Worm (Caenorhabditis elegans) whole organism, L4/young adult: Measurements from ENCODE around the gene Y76A2B.4.

ENCODE experiments used
- dao-5 ChIP-seq: sonication (generic microtip); optimal IDR thresholded peaks from 2 replicates; lab custom pipeline; 2016; ENCODE audit warnings: missing genotype, missing genetic modification characterization, moderate library complexity, missing compliant biosample characterization
- him-1 ChIP-seq: sonication (generic microtip); optimal IDR thresholded peaks from 2 replicates; lab custom pipeline; 2016; ENCODE audit warnings: missing genotype, missing genetic modification reagents, missing genetic modification characterization, missing compliant biosample characterization

- no peak for TF ChIP-seq him-1 (tag; lab: Kevin White, UChicago)
- TF ChIP-seq dao-5 (tag; lab: Kevin White, UChicago), result no peak
These were observed 16.5 kb upstream of the Y76A2B.4 start, which contains the start of gene T05D4.2 for ce11 chrIII:13563000-13563522.
